Fruit fly (Drosophila melanogaster): ENCODE measurements around the gene Veneno.

The Veneno gene

dm6 chr3R:8333768-8334470, 28.4 kb downstream of the Veneno start, which contains the start of gene Poxm (continued):
- TF ChIP-seq esn (GFP tag; optimal IDR thresholded peaks at IDR 0.05) (peak; percentile 94), CG10631 (GFP tag; optimal IDR thresholded peaks at IDR 0.05) (peak; percentile 97), OdsH (GFP tag; optimal IDR thresholded peaks at IDR 0.05) (peak; percentile 98), Sox14 (GFP tag; optimal IDR thresholded peaks at IDR 0.05) (peak; percentile 93), Sox15 (GFP tag; optimal IDR thresholded peaks at IDR 0.05) (peak; percentile 95), CG3032 (tag; optimal IDR thresholded peaks at IDR 0.05) (peak; percentile 98), fd85E (GFP tag; optimal IDR thresholded peaks at IDR 0.05) (peak; percentile 60), CG6854 (GFP tag; optimal IDR thresholded peaks at IDR 0.05) (peak; percentile 85), CG10669 (GFP tag; optimal IDR thresholded peaks at IDR 0.05) (peak; percentile 95), net (GFP tag; optimal IDR thresholded peaks at IDR 0.05) (peak; percentile 95), Met (GFP tag; optimal IDR thresholded peaks at IDR 0.05) (peak; percentile 91), cyc (GFP tag; optimal IDR thresholded peaks at IDR 0.05) (peak; percentile 93), Eip93F (GFP tag; optimal IDR thresholded peaks at IDR 0.05) (peak; percentile 24), CG8632 (GFP tag; optimal IDR thresholded peaks at IDR 0.05) (peak; percentile 94), Eip75B (GFP tag; optimal IDR thresholded peaks at IDR 0.05) (peak; percentile 90), Lpt (GFP tag; optimal IDR thresholded peaks at IDR 0.05) (peak; percentile 96), CG6276 (GFP tag; optimal IDR thresholded peaks at IDR 0.05) (peak; percentile 97), dac (GFP tag; optimal IDR thresholded peaks at IDR 0.05) (peak; percentile 95), Smox (GFP tag; optimal IDR thresholded peaks at IDR 0.05) (peak; percentile 90), fd59A (GFP tag; optimal IDR thresholded peaks at IDR 0.05) (peak; percentile 96), topi (GFP tag; optimal IDR thresholded peaks at IDR 0.05) (peak; percentile 94), acj6 (GFP tag; optimal IDR thresholded peaks at IDR 0.05) (peak; percentile 97), svp (GFP tag) (peak; percentile 96), ss (GFP tag; optimal IDR thresholded peaks at IDR 0.05) (peak; percentile 93 to 97), Hr4 (GFP tag; optimal IDR thresholded peaks at IDR 0.05) (peak; percentile 97), CG15336 (GFP tag; IDR thresholded peaks at IDR 0.05) (peak; percentile 94), Blimp-1 (GFP tag; optimal IDR thresholded peaks at IDR 0.05) (peak; percentile 89), spab (GFP tag; optimal IDR thresholded peaks at IDR 0.05) (peak; percentile 95), CG11902 (GFP tag; optimal IDR thresholded peaks at IDR 0.05) (peak; percentile 99), CG34406 (GFP tag; optimal IDR thresholded peaks at IDR 0.05) (peak; percentile 93), Hr39 (GFP tag; optimal IDR thresholded peaks at IDR 0.05) (peak; percentile 84), eg (GFP tag; IDR thresholded peaks at IDR 0.05) (peak; percentile 91), fkh (GFP tag; optimal IDR thresholded peaks at IDR 0.05) (peak; percentile 78), CG1621 (tag; optimal IDR thresholded peaks at IDR 0.05) (peak; percentile 76), Sox102F (GFP tag; optimal IDR thresholded peaks at IDR 0.05) (peak; percentile 87), CG16779 (tag; optimal IDR thresholded peaks at IDR 0.05) (peak; percentile 91), CG31627 (GFP tag; optimal IDR thresholded peaks at IDR 0.05) (peak; percentile 90), Ets96B (tag; optimal IDR thresholded peaks at IDR 0.05) (peak; percentile 96), salr (GFP tag; optimal IDR thresholded peaks at IDR 0.05) (peak; percentile 72 to 98), CG3919 (GFP tag; optimal IDR thresholded peaks at IDR 0.05) (peak; percentile 98)

dm6 chr3R:8329628-8330027, 32.7 kb downstream of the Veneno start:
- TF ChIP-seq dsx (GFP tag; optimal IDR thresholded peaks at IDR 0.05; ENCODE audit: poor library complexity, severe bottlenecking) (peak; percentile 54), Sox15 (GFP tag; optimal IDR thresholded peaks at IDR 0.05) (no peak), svp (GFP tag) (peak; percentile 99)
